Fruit fly (Drosophila melanogaster): ENCODE data around the gene Xrp1.

Xrp1 gene

dm6 chr3R:18928918-18929705 lies 14.3 kb downstream of the Xrp1 start, which contains the start of gene CG42613 (continued):
- TF ChIP-seq sqz (GFP tag; optimal IDR thresholded peaks at IDR 0.05), result no peak
- peak; percentile 90 for TF ChIP-seq MTF-1 (GFP tag; optimal IDR thresholded peaks at IDR 0.05; ENCODE audit: borderline replicate concordance)
- peak; percentile 68; the same call in 1 of the 3 replicates for TF ChIP-seq CG34224 (GFP tag; IDR thresholded peaks at IDR 0.05; ENCODE audit: partially characterized antibody)
- no peak for TF ChIP-seq pita (GFP tag; optimal IDR thresholded peaks at IDR 0.05)
- TF ChIP-seq ken (GFP tag; IDR thresholded peaks at IDR 0.05), result peak; percentile 68; the same call in 2 of the 3 replicates
- peak; percentile 96 for TF ChIP-seq CG18011 (GFP tag; optimal IDR thresholded peaks at IDR 0.05)
- TF ChIP-seq tin (GFP tag; optimal IDR thresholded peaks at IDR 0.05), result peak; percentile 17
- TF ChIP-seq CG4360 (GFP tag; IDR thresholded peaks at IDR 0.05), result peak; percentile 42; the same call in 1 of the 2 replicates
- peak; percentile 20 for TF ChIP-seq CG8944 (GFP tag; optimal IDR thresholded peaks at IDR 0.05)
- TF ChIP-seq fd64A (GFP tag; optimal IDR thresholded peaks at IDR 0.05), result peak; percentile 80
- no peak for TF ChIP-seq CG13424 (tag; optimal IDR thresholded peaks at IDR 0.05)
- 0 out of 3 replicates have a peak, but pooled peaks have one; percentile 48 for TF ChIP-seq row (GFP tag; IDR thresholded peaks at IDR 0.05)
- TF ChIP-seq Usf (GFP tag; optimal IDR thresholded peaks at IDR 0.05), result peak; percentile 7
- peak; percentile 72 for TF ChIP-seq CG17186 (GFP tag; optimal IDR thresholded peaks at IDR 0.05)
- peak; percentile 50 for TF ChIP-seq p53 (GFP tag; optimal IDR thresholded peaks at IDR 0.05)
- TF ChIP-seq eyg (GFP tag; optimal IDR thresholded peaks at IDR 0.05), result peak; percentile 74
- peak; percentile 86 for TF ChIP-seq bcd (GFP tag; optimal IDR thresholded peaks at IDR 0.05)
- peak; percentile 45 for TF ChIP-seq E2f1 (GFP tag; IDR thresholded peaks at IDR 0.05)
- no peak for TF ChIP-seq CG11093 (GFP tag; IDR thresholded peaks at IDR 0.05)
- peak; percentile 26; the same call in 1 of the 2 replicates for TF ChIP-seq CG14014 (GFP tag; IDR thresholded peaks at IDR 0.05)
- TF ChIP-seq CG15514 (GFP tag; optimal IDR thresholded peaks at IDR 0.05), result peak; percentile 71
- no peak for TF ChIP-seq fru (optimal IDR thresholded peaks at IDR 0.05)
- peak; percentile 44 for TF ChIP-seq Camta (GFP tag; optimal IDR thresholded peaks at IDR 0.05)
- TF ChIP-seq CG8478 (optimal IDR thresholded peaks at IDR 0.05), result no peak
- TF ChIP-seq CG8359 (GFP tag; optimal IDR thresholded peaks at IDR 0.05; ENCODE audit: borderline replicate concordance), result peak; percentile 67
- TF ChIP-seq CG13296 (GFP tag; optimal IDR thresholded peaks at IDR 0.05), result peak; percentile 66
- TF ChIP-seq jing (GFP tag; optimal IDR thresholded peaks at IDR 0.05), result peak; percentile 25
- TF ChIP-seq CG11560 (tag; IDR thresholded peaks at IDR 0.05), result peak; percentile 49; the same call in 1 of the 3 replicates
- peak; percentile 34 for TF ChIP-seq CG6689 (GFP tag; IDR thresholded peaks at IDR 0.05)
- no peak for TF ChIP-seq cad (GFP tag; optimal IDR thresholded peaks at IDR 0.05)
- no peak for TF ChIP-seq danr (GFP tag; IDR thresholded peaks at IDR 0.05)
- peak; percentile 61 for TF ChIP-seq ewg (GFP tag; optimal IDR thresholded peaks at IDR 0.05)
- TF ChIP-seq cas (GFP tag; IDR thresholded peaks at IDR 0.05), result no peak
- TF ChIP-seq Eip74EF (GFP tag; optimal IDR thresholded peaks at IDR 0.05), result no peak
- peak; percentile 73 for TF ChIP-seq ara (GFP tag; IDR thresholded peaks at IDR 0.05)
- TF ChIP-seq CG9727 (GFP tag; optimal IDR thresholded peaks at IDR 0.05), result peak; percentile 78
- TF ChIP-seq fd96Cb (tag; optimal IDR thresholded peaks at IDR 0.05), result peak; percentile 54
- no peak for TF ChIP-seq kay (GFP tag; optimal IDR thresholded peaks at IDR 0.05)
- no peak for TF ChIP-seq CG16779 (GFP tag; IDR thresholded peaks at IDR 0.05)
- peak; percentile 34 for TF ChIP-seq CG3847 (GFP tag; IDR thresholded peaks at IDR 0.05)
- TF ChIP-seq dati (GFP tag; IDR thresholded peaks at IDR 0.05), result 0 out of 2 replicates have a peak, but pooled peaks have one; percentile 40
- no peak for TF ChIP-seq da (GFP tag; optimal IDR thresholded peaks at IDR 0.05)
- TF ChIP-seq CG14710 (tag; optimal IDR thresholded peaks at IDR 0.05), result peak; percentile 71
- peak; percentile 85 for TF ChIP-seq CG17328 (GFP tag; IDR thresholded peaks at IDR 0.05)
- peak; percentile 25; the same call in 1 of the 3 replicates for TF ChIP-seq mld (GFP tag; IDR thresholded peaks at IDR 0.05; ENCODE audit: partially characterized antibody)
- TF ChIP-seq h (optimal IDR thresholded peaks at IDR 0.05), result no peak
- TF ChIP-seq sug (tag; optimal IDR thresholded peaks at IDR 0.05), result no peak
- TF ChIP-seq lola (GFP tag; optimal IDR thresholded peaks at IDR 0.05), result peak in 1 of 3 experiments; percentile 50
- no peak for TF ChIP-seq knrl (GFP tag; IDR thresholded peaks at IDR 0.05; ENCODE audit: partially characterized antibody)

Measured in whole organism, embryonic.